Fruit fly (Drosophila melanogaster) whole organism, embryonic: ENCODE measurements around the gene sbr.

Experiments used
- Atf3 ChIP-seq: fragments of 200-800 bp; sonication (Bioruptor generic); optimal IDR thresholded peaks from 3 replicates; lab custom pipeline; 2016; ENCODE audit warnings: missing biosample characterization, missing genetic modification characterization
- Atf6 ChIP-seq: fragments of 200-800 bp; sonication (Bioruptor generic); IDR thresholded peaks from 2 replicates; pipeline ENCODE4 v1.3.6; 2022; ENCODE audit warnings: missing biosample characterization, missing genetic modification characterization
- CG10321 ChIP-seq: fragments of 200-800 bp; sonication (Bioruptor generic); IDR thresholded peaks from 2 replicates; pipeline ENCODE4 v1.3.6; 2022; ENCODE audit warnings: missing biosample characterization, missing genetic modification characterization
- CG3163 ChIP-seq: fragments of 200-800 bp; sonication (Bioruptor generic); optimal IDR thresholded peaks from 3 replicates; lab custom pipeline; 2016; ENCODE audit warnings: missing biosample characterization, missing genetic modification characterization
- CG34376 ChIP-seq: fragments of 200-800 bp; sonication (Bioruptor generic); optimal IDR thresholded peaks from 2 replicates; lab custom pipeline; 2018; ENCODE audit warnings: missing biosample characterization, mild to moderate bottlenecking, missing genetic modification characterization
- CG9215 ChIP-seq: fragments of 200-800 bp; sonication (Bioruptor generic); IDR thresholded peaks from 2 replicates; pipeline ENCODE4 v1.3.6; 2022; ENCODE audit warnings: missing biosample characterization, missing genetic modification characterization
- D19A ChIP-seq: fragments of 200-800 bp; optimal IDR thresholded peaks from 3 replicates; lab custom pipeline; 2019; ENCODE audit warnings: missing biosample characterization, mild to moderate bottlenecking, missing genetic modification characterization, moderate library complexity
- Deaf1 ChIP-seq: fragments of 200-800 bp; optimal IDR thresholded peaks from 3 replicates; lab custom pipeline; 2019; ENCODE audit warnings: missing biosample characterization, mild to moderate bottlenecking, missing genetic modification characterization, moderate library complexity
- Max ChIP-seq: fragments of 200-800 bp; sonication (Bioruptor generic); optimal IDR thresholded peaks from 2 replicates; lab custom pipeline; 2016; ENCODE audit warnings: missing biosample characterization, mild to moderate bottlenecking, missing genetic modification characterization
- Med ChIP-seq: fragments of 200-800 bp; sonication (Bioruptor generic); peaks from one replicate; lab custom pipeline; 2016; ENCODE audit warnings: missing biosample characterization, missing genetic modification characterization, mild to moderate bottlenecking, inconsistent platforms, moderate library complexity
- Neu2 ChIP-seq: fragments of 200-800 bp; sonication (Bioruptor generic); optimal IDR thresholded peaks from 3 replicates; lab custom pipeline; 2016; ENCODE audit warnings: missing biosample characterization, missing genetic modification characterization, borderline replicate concordance
- Nf-YB ChIP-seq: fragments of 200-800 bp; sonication (Bioruptor generic); optimal IDR thresholded peaks from 3 replicates; lab custom pipeline; 2019; ENCODE audit warnings: missing biosample characterization, mild to moderate bottlenecking, missing genetic modification characterization, moderate library complexity
- Nf-YC ChIP-seq: fragments of 200-800 bp; optimal IDR thresholded peaks from 3 replicates; lab custom pipeline; 2019; ENCODE audit warnings: missing biosample characterization, mild to moderate bottlenecking, missing genetic modification characterization, moderate library complexity
- Pdp1 ChIP-seq, 2 experiments: fragments of 200-800 bp; sonication (Bioruptor generic); optimal IDR thresholded peaks; 3 replicates each; lab custom pipeline; 2016; ENCODE audit warnings: missing biosample characterization in 2 of 2, missing genetic modification characterization in 2 of 2, mild to moderate bottlenecking in 1 of 2, moderate library complexity in 1 of 2
- Rx ChIP-seq: fragments of 200-800 bp; sonication (Bioruptor generic); IDR thresholded peaks from 2 replicates; pipeline ENCODE4 v1.3.6; 2022; ENCODE audit warnings: missing biosample characterization, missing genetic modification characterization
- Trl ChIP-seq, 3 experiments: fragments of >200 bp in 2 of 3; fragments of 200-800 bp in 1 of 3; sonication (Bioruptor generic) in 1 of 3; optimal IDR thresholded peaks; 2 replicates in 1 of 3; 3 replicates in 2 of 3; lab custom pipeline; 2016 to 2017; ENCODE audit warnings: missing biosample characterization in 1 of 3, missing genetic modification characterization in 1 of 3
- YL-1 ChIP-seq: fragments of 200-800 bp; sonication (Bioruptor generic); optimal IDR thresholded peaks from 3 replicates; lab custom pipeline; 2017; ENCODE audit warnings: missing biosample characterization, mild to moderate bottlenecking, missing genetic modification characterization
- bowl ChIP-seq: fragments of 200-800 bp; sonication (Bioruptor generic); IDR thresholded peaks from 2 replicates; pipeline ENCODE4 v1.3.6; 2022; ENCODE audit warnings: missing biosample characterization, missing genetic modification characterization
- chinmo ChIP-seq: fragments of 200-800 bp; sonication (Bioruptor generic); IDR thresholded peaks from 4 replicates; pipeline ENCODE4 v1.3.6; 2022; ENCODE audit warnings: missing biosample characterization, missing genetic modification characterization; ENCODE audit not compliant: partially characterized antibody
- nerfin-2 ChIP-seq: fragments of 200-800 bp; sonication (Bioruptor generic); IDR thresholded peaks from 2 replicates; pipeline ENCODE4 v1.3.6; 2022; ENCODE audit warnings: missing biosample characterization, missing genetic modification characterization; ENCODE audit not compliant: partially characterized antibody
- sd ChIP-seq: fragments of 200-800 bp; sonication (Bioruptor generic); optimal IDR thresholded peaks from 3 replicates; lab custom pipeline; 2018; ENCODE audit warnings: missing biosample characterization, mild to moderate bottlenecking, missing genetic modification characterization, moderate library complexity
- sqz ChIP-seq: fragments of 200-800 bp; sonication (Bioruptor generic); optimal IDR thresholded peaks from 3 replicates; lab custom pipeline; 2018; ENCODE audit warnings: missing biosample characterization, mild to moderate bottlenecking, missing genetic modification characterization

The sbr gene

dm6 chrX:10784330-10784778 lies 62.5 kb downstream of the sbr start (continued):
- peak; percentile 96 for TF ChIP-seq D19A (tag; lab: Kevin White, UChicago)

- TF ChIP-seq CG34376 (GFP tag; lab: Kevin White, UChicago) (no peak), CG10321 (GFP tag; lab: Robert Waterston, UW) (peak; percentile 87), Med (GFP tag; lab: Kevin White, UChicago) (peak; percentile 53), Atf3 (no peak), CG9215 (GFP tag; lab: Robert Waterston, UW) (no peak), nerfin-2 (GFP tag; lab: Robert Waterston, UW) (no peak), Atf6 (GFP tag; lab: Robert Waterston, UW) (peak; percentile 14; the same call in 1 of the 2 replicates), Max (no peak), chinmo (GFP tag; lab: Robert Waterston, UW) (0 out of 4 replicates have a peak, but pooled peaks have one; percentile 59), Nf-YC (tag; lab: Kevin White, UChicago) (peak; percentile 85), bowl (GFP tag; lab: Robert Waterston, UW) (no peak), Rx (GFP tag; lab: Robert Waterston, UW) (no peak), Pdp1 (GFP tag; optimal IDR thresholded peaks at IDR 0.05; lab: Kevin White, UChicago) (peak in 1 of 2 experiments; percentile 96), Deaf1 (tag; lab: Kevin White, UChicago) (peak; percentile 18), Neu2 (GFP tag; lab: Kevin White, UChicago) (no peak), CG3163 (GFP tag; lab: Kevin White, UChicago) (peak; percentile 92), Nf-YB (GFP tag; lab: Kevin White, UChicago) (peak; percentile 83), Trl (optimal IDR thresholded peaks at IDR 0.05; lab: Kevin White, UChicago) (peak; percentile 57 to 71), Trl (GFP tag; optimal IDR thresholded peaks at IDR 0.05; lab: Kevin White, UChicago) (no peak), sqz (peak; percentile 70), sd (tag; lab: Kevin White, UChicago) (peak; percentile 23), YL-1 (GFP tag; lab: Kevin White, UChicago) (peak; percentile 23)
- TF ChIP-seq, all 482 proteins: peak for 13
Observed at dm6 chrX:10783374-10784064, 63.4 kb downstream of the sbr start.
